Fruit fly (Drosophila melanogaster): ENCODE data around the gene CG5731.
A peak's percentile ranks its signal among the peaks of the same experiment; 100 is the strongest.

Gene CG5731

dm6 chr2L:10249655-10250202 lies 40.2 kb upstream of the CG5731 start:
- TF ChIP-seq CG32006 (GFP tag; optimal IDR thresholded peaks at IDR 0.05) (no peak), fkh (GFP tag; optimal IDR thresholded peaks at IDR 0.05) (peak; percentile 94), CG6808 (GFP tag; optimal IDR thresholded peaks at IDR 0.05) (no peak)

dm6 chr2L:10246785-10247190 lies 37.2 kb upstream of the CG5731 start, which contains the start of gene chico:
Gene chico, minus strand, starts transcription at chr2L:10247078.
- TF ChIP-seq spab (GFP tag; optimal IDR thresholded peaks at IDR 0.05), result no peak
- TF ChIP-seq topi (GFP tag; optimal IDR thresholded peaks at IDR 0.05), result no peak
- no peak for TF ChIP-seq Lpt (GFP tag; optimal IDR thresholded peaks at IDR 0.05)
- no peak for TF ChIP-seq fkh (GFP tag; optimal IDR thresholded peaks at IDR 0.05)
- TF ChIP-seq Eip78C (GFP tag), result no peak
- no peak for TF ChIP-seq fd59A (GFP tag; optimal IDR thresholded peaks at IDR 0.05)
- TF ChIP-seq CG10631 (GFP tag; optimal IDR thresholded peaks at IDR 0.05), result no peak
- no peak for TF ChIP-seq CG6808 (GFP tag; optimal IDR thresholded peaks at IDR 0.05)
- TF ChIP-seq vri (GFP tag; optimal IDR thresholded peaks at IDR 0.05), result no peak
- TF ChIP-seq CG8319 (GFP tag; optimal IDR thresholded peaks at IDR 0.05), result no peak
- no peak for TF ChIP-seq CG6854 (GFP tag; optimal IDR thresholded peaks at IDR 0.05)
- no peak for TF ChIP-seq svp (GFP tag)
- TF ChIP-seq CG3919 (GFP tag; optimal IDR thresholded peaks at IDR 0.05), result no peak
- TF ChIP-seq Gug (GFP tag; IDR thresholded peaks at IDR 0.05), result no peak
- TF ChIP-seq Hr4 (GFP tag; optimal IDR thresholded peaks at IDR 0.05), result no peak

dm6 chr2L:10238726-10239652 lies 29.4 kb upstream of the CG5731 start, which contains the start of gene me31B:
Gene me31B, plus strand, starts transcription at chr2L:10239341.
- TF ChIP-seq CG10669 (GFP tag; optimal IDR thresholded peaks at IDR 0.05) (no peak), CG3032 (tag; optimal IDR thresholded peaks at IDR 0.05) (peak; percentile 14), Eip93F (GFP tag; optimal IDR thresholded peaks at IDR 0.05) (peak; percentile 7)

- TF ChIP-seq lz (GFP tag; optimal IDR thresholded peaks at IDR 0.05) (no peak), Sox102F (GFP tag; optimal IDR thresholded peaks at IDR 0.05) (no peak), Lpt (GFP tag; optimal IDR thresholded peaks at IDR 0.05) (no peak), CG31627 (GFP tag; optimal IDR thresholded peaks at IDR 0.05) (no peak), vri (GFP tag; optimal IDR thresholded peaks at IDR 0.05) (peak; percentile 34), fkh (GFP tag; optimal IDR thresholded peaks at IDR 0.05) (peak; percentile 90)
Measured at dm6 chr2L:10237725-10238446, 28.3 kb upstream of the CG5731 start, which contains the start of gene mthl15. Gene mthl15, minus strand, starts transcription at chr2L:10238317.

dm6 chr2L:10232827-10233226 lies 23.3 kb upstream of the CG5731 start:
- TF ChIP-seq CG8319 (GFP tag; optimal IDR thresholded peaks at IDR 0.05) (no peak), Sox14 (GFP tag; optimal IDR thresholded peaks at IDR 0.05) (no peak), CG10669 (GFP tag; optimal IDR thresholded peaks at IDR 0.05) (no peak), eg (GFP tag; IDR thresholded peaks at IDR 0.05) (no peak), Sox15 (GFP tag; optimal IDR thresholded peaks at IDR 0.05) (no peak), Hr38 (GFP tag; optimal IDR thresholded peaks at IDR 0.05) (no peak), Hr39 (GFP tag; optimal IDR thresholded peaks at IDR 0.05) (no peak), cyc (GFP tag; optimal IDR thresholded peaks at IDR 0.05) (no peak), acj6 (GFP tag; optimal IDR thresholded peaks at IDR 0.05) (no peak), CG11902 (GFP tag; optimal IDR thresholded peaks at IDR 0.05) (no peak), CG31627 (GFP tag; optimal IDR thresholded peaks at IDR 0.05) (no peak), CG11762 (GFP tag; optimal IDR thresholded peaks at IDR 0.05; ENCODE audit: insufficient read depth) (no peak), fd85E (GFP tag; optimal IDR thresholded peaks at IDR 0.05) (no peak), svp (GFP tag) (no peak), salr (GFP tag; optimal IDR thresholded peaks at IDR 0.05) (no peak)
